Worm (Caenorhabditis elegans) whole organism, late embryonic: ENCODE measurements around the gene adah-1.

Experiments used
- K02D7.2 ChIP-seq: sonication (generic microtip); optimal IDR thresholded peaks from 2 replicates; lab custom pipeline; 2017; ENCODE audit warnings: mild to moderate bottlenecking, missing genetic modification characterization, missing compliant biosample characterization
- K09A11.1 ChIP-seq: sonication (generic microtip); optimal IDR thresholded peaks from 2 replicates; lab custom pipeline; 2017; ENCODE audit warnings: antibody characterized with exemption, mild to moderate bottlenecking, missing genetic modification characterization, missing compliant biosample characterization; ENCODE audit not compliant: insufficient read depth
- T23F11.4 ChIP-seq: fragments of 200-800 bp; sonication (Bioruptor generic); optimal IDR thresholded peaks from 2 replicates; lab custom pipeline; 2018; ENCODE audit warnings: mild to moderate bottlenecking, missing genetic modification characterization, missing compliant biosample characterization
- Y22D7AL.16 ChIP-seq: sonication (generic microtip); optimal IDR thresholded peaks from 2 replicates; lab custom pipeline; 2016; ENCODE audit warnings: missing genetic modification characterization, missing compliant biosample characterization
- ahr-1 ChIP-seq: sonication (generic microtip); optimal IDR thresholded peaks from 2 replicates; lab custom pipeline; 2016; ENCODE audit warnings: missing genetic modification characterization, missing compliant biosample characterization
- ceh-14 ChIP-seq: sonication (generic microtip); optimal IDR thresholded peaks from 2 replicates; lab custom pipeline; 2016; ENCODE audit warnings: missing genotype, missing genetic modification characterization, missing compliant biosample characterization
- ceh-18 ChIP-seq: sonication (generic microtip); optimal IDR thresholded peaks from 2 replicates; lab custom pipeline; 2016; ENCODE audit warnings: missing genetic modification characterization, missing compliant biosample characterization
- ceh-19 ChIP-seq: fragments of 200-800 bp; sonication (Bioruptor generic); optimal IDR thresholded peaks from 2 replicates; lab custom pipeline; 2018; ENCODE audit warnings: mild to moderate bottlenecking, missing genetic modification characterization, missing compliant biosample characterization
- ceh-2 ChIP-seq: sonication (generic microtip); optimal IDR thresholded peaks from 2 replicates; lab custom pipeline; 2016; ENCODE audit warnings: missing genotype, missing genetic modification characterization, missing compliant biosample characterization
- ceh-22 ChIP-seq: sonication (generic microtip); optimal IDR thresholded peaks from 2 replicates; lab custom pipeline; 2017; ENCODE audit warnings: missing biosample characterization, missing genetic modification characterization
- ceh-45 ChIP-seq: fragments of 200-800 bp; sonication (Bioruptor generic); IDR thresholded peaks from 2 replicates; pipeline ENCODE4 v1.3.6; 2022; ENCODE audit warnings: missing genetic modification reagents, missing genetic modification characterization, missing compliant biosample characterization
- ceh-48 ChIP-seq: sonication (generic microtip); optimal IDR thresholded peaks from 2 replicates; lab custom pipeline; 2016; ENCODE audit warnings: missing genetic modification characterization, inconsistent platforms, missing compliant biosample characterization
- ceh-9 ChIP-seq: sonication (generic microtip); optimal IDR thresholded peaks from 2 replicates; lab custom pipeline; 2016; ENCODE audit warnings: mild to moderate bottlenecking, missing genetic modification characterization, inconsistent platforms, missing compliant biosample characterization
- dmd-4 ChIP-seq: sonication (generic microtip); optimal IDR thresholded peaks from 2 replicates; lab custom pipeline; 2016; ENCODE audit warnings: borderline replicate concordance, missing genetic modification characterization, missing compliant biosample characterization
- elt-2 ChIP-seq: sonication (generic microtip); optimal IDR thresholded peaks from 2 replicates; lab custom pipeline; 2016; ENCODE audit warnings: missing genetic modification reagents, missing genetic modification characterization, missing compliant biosample characterization
- fkh-10 ChIP-seq: fragments of 150-350 bp; optimal IDR thresholded peaks from 2 replicates; lab custom pipeline; 2014; ENCODE audit warnings: missing biosample characterization, missing genetic modification reagents, missing genetic modification characterization
- hlh-30 ChIP-seq: sonication (generic microtip); optimal IDR thresholded peaks from 2 replicates; lab custom pipeline; 2017; ENCODE audit warnings: antibody characterized with exemption, missing genetic modification characterization, missing compliant biosample characterization; ENCODE audit not compliant: insufficient read depth
- lin-11 ChIP-seq: fragments of 200-800 bp; sonication (Bioruptor generic); optimal IDR thresholded peaks from 2 replicates; lab custom pipeline; 2018; ENCODE audit warnings: mild to moderate bottlenecking, missing genetic modification characterization, missing compliant biosample characterization
- nfya-1 ChIP-seq: sonication (generic microtip); optimal IDR thresholded peaks from 2 replicates; lab custom pipeline; 2017; ENCODE audit warnings: missing genetic modification characterization, mild to moderate bottlenecking, missing compliant biosample characterization, antibody characterized with exemption, moderate library complexity
- npax-4 ChIP-seq: sonication (generic microtip); optimal IDR thresholded peaks from 2 replicates; lab custom pipeline; 2016; ENCODE audit warnings: missing genetic modification characterization, missing compliant biosample characterization
- odd-2 ChIP-seq: sonication (generic microtip); optimal IDR thresholded peaks from 2 replicates; lab custom pipeline; 2017; ENCODE audit warnings: antibody characterized with exemption, mild to moderate bottlenecking, missing genetic modification characterization, missing compliant biosample characterization
- pat-9 ChIP-seq: fragments of 200-800 bp; sonication (Bioruptor generic); optimal IDR thresholded peaks from 2 replicates; lab custom pipeline; 2018; ENCODE audit warnings: mild to moderate bottlenecking, missing genetic modification characterization, moderate library complexity, missing compliant biosample characterization
- pha-2 ChIP-seq: sonication (generic microtip); optimal IDR thresholded peaks from 2 replicates; lab custom pipeline; 2017; ENCODE audit warnings: mild to moderate bottlenecking, missing genetic modification characterization, missing compliant biosample characterization
- pqm-1 ChIP-seq: sonication (generic microtip); optimal IDR thresholded peaks from 2 replicates; lab custom pipeline; 2016; ENCODE audit warnings: missing genetic modification characterization, missing compliant biosample characterization
- pros-1 ChIP-seq: fragments of 150-350 bp; optimal IDR thresholded peaks from 2 replicates; lab custom pipeline; 2014; ENCODE audit warnings: missing biosample characterization, missing genetic modification reagents, missing genetic modification characterization
- rnt-1 ChIP-seq: sonication (generic microtip); optimal IDR thresholded peaks from 2 replicates; lab custom pipeline; 2016; ENCODE audit warnings: missing genetic modification characterization, missing compliant biosample characterization
- sox-2 ChIP-seq: fragments of 200-800 bp; sonication (Bioruptor generic); IDR thresholded peaks from 2 replicates; pipeline ENCODE4 v1.3.6; 2022; ENCODE audit warnings: missing genetic modification reagents, missing genetic modification characterization, missing compliant biosample characterization
- tbx-2 ChIP-seq: sonication (generic microtip); optimal IDR thresholded peaks from 2 replicates; lab custom pipeline; 2016; ENCODE audit warnings: missing genetic modification characterization, missing compliant biosample characterization
- tbx-7 ChIP-seq: sonication (generic microtip); optimal IDR thresholded peaks from 2 replicates; lab custom pipeline; 2016; ENCODE audit warnings: missing genotype, missing genetic modification characterization, missing compliant biosample characterization
- ttx-3 ChIP-seq: sonication (generic microtip); optimal IDR thresholded peaks from 2 replicates; lab custom pipeline; 2016; ENCODE audit warnings: missing genetic modification reagents, missing genetic modification characterization, missing compliant biosample characterization
- unc-55 ChIP-seq: sonication (generic microtip); optimal IDR thresholded peaks from 2 replicates; lab custom pipeline; 2017; ENCODE audit warnings: missing biosample characterization, missing genetic modification reagents, missing genetic modification characterization
- unc-86 ChIP-seq: sonication (generic microtip); optimal IDR thresholded peaks from 2 replicates; lab custom pipeline; 2016; ENCODE audit warnings: missing genetic modification characterization, missing compliant biosample characterization
- ztf-16 ChIP-seq: sonication (generic microtip); optimal IDR thresholded peaks from 2 replicates; lab custom pipeline; 2017; ENCODE audit warnings: missing genetic modification characterization, missing compliant biosample characterization

adah-1 gene

DNA sequence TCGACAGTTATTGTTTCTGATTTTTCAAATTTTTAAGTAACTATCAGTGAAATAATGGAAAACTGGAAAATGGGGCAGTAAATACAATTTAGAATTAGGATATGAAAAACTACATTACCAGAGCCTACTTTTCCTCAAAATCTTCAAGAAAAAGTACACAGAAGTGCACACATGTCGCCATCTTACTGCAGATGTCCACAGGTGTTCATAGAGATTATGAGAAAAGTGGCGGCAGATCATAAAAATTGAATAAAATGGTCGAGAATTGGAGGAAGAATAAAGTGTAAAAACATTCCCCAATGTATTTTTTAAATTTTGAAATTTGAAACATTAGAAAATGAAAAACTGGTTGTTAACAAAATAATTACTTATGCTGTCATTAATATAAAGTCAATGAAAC, 26.1 kb upstream of the adah-1 start:
- no peak for TF ChIP-seq ztf-16 (tag; lab: Kevin White, UChicago)
- TF ChIP-seq pqm-1 (tag; lab: Kevin White, UChicago): no peak
- TF ChIP-seq fkh-10 (GFP tag; lab: Kevin White, UChicago): no peak
- TF ChIP-seq ceh-22 (tag; lab: Kevin White, UChicago): no peak
- TF ChIP-seq pat-9 (tag; lab: Kevin White, UChicago): no peak
- TF ChIP-seq ceh-9 (tag; lab: Kevin White, UChicago): no peak
- TF ChIP-seq unc-86: no peak
- TF ChIP-seq odd-2 (tag; lab: Kevin White, UChicago): no peak
- TF ChIP-seq ceh-14 (tag; lab: Kevin White, UChicago): no peak
- no peak for TF ChIP-seq dmd-4 (tag; lab: Kevin White, UChicago)
- TF ChIP-seq pros-1: no peak
- no peak for TF ChIP-seq ceh-2 (tag; lab: Kevin White, UChicago)
- TF ChIP-seq tbx-2: no peak
- no peak for TF ChIP-seq Y22D7AL.16 (tag; lab: Kevin White, UChicago)

DNA sequence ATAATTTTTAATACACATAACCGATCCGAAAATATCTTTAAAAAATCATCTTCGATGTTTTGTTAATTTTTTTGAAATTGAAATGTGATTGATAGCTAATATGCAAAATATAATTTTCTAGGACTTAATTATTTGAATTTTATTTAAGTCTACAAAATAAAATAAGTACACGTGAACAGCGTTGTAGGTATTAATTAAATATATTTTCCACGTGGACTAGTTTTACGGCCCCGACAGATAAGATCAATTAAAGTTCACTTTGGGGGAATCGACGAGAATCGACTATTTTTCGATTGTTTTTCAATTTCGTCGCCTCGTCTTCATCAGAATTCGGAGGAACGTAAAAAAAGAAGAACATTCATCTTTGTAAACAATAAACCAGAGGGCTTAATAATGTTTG, 24.8 kb upstream of the adah-1 start, which contains the start of gene C25A8.5:
Gene C25A8.5, plus strand, starts transcription at position 301 of the 400 bp plus-strand sequence.
- TF ChIP-seq ceh-48 (tag; lab: Kevin White, UChicago) (no peak), tbx-7 (tag; lab: Kevin White, UChicago) (no peak), hlh-30 (tag; lab: Kevin White, UChicago) (no peak), pha-2 (tag; lab: Kevin White, UChicago) (no peak), pat-9 (tag; lab: Kevin White, UChicago) (no peak), ceh-45 (GFP tag; lab: Robert Waterston, UW) (no peak), fkh-10 (GFP tag; lab: Kevin White, UChicago) (no peak)

DNA sequence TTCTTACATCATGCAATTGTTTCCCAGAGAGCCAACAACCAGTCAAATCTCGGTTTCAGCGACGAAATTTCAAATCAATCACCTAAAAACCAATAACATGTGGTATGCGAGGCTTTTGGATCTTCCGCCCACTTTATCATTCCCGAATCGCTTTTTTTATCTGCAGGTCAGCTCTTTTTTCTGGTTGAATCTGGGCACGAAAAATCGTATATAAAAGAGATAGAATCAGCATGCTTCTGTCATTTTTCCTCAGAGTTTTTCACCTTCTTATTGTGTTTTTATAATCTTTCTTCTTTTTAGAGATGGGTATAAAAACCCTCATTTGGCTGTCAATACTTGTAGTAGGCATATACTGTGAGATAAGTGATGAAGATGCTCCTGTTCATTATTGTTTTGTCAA, 20.7 kb upstream of the adah-1 start, which contains the start of gene cht-3:
Gene cht-3, plus strand, starts transcription at position 301 of the 400 bp plus-strand sequence.
- no peak for TF ChIP-seq ztf-16 (tag; lab: Kevin White, UChicago)
- no peak for TF ChIP-seq Y22D7AL.16 (tag; lab: Kevin White, UChicago)
- no peak for TF ChIP-seq elt-2 (tag; lab: Kevin White, UChicago)
- TF ChIP-seq ceh-19: no peak
- no peak for TF ChIP-seq nfya-1 (tag; lab: Kevin White, UChicago)
- TF ChIP-seq pros-1: no peak
- TF ChIP-seq K02D7.2 (tag; lab: Kevin White, UChicago): no peak
- TF ChIP-seq sox-2: no peak
- TF ChIP-seq rnt-1 (tag; lab: Kevin White, UChicago): no peak
- TF ChIP-seq lin-11 (tag; lab: Kevin White, UChicago): no peak
- TF ChIP-seq dmd-4 (tag; lab: Kevin White, UChicago): no peak
- no peak for TF ChIP-seq ceh-22 (tag; lab: Kevin White, UChicago)

DNA sequence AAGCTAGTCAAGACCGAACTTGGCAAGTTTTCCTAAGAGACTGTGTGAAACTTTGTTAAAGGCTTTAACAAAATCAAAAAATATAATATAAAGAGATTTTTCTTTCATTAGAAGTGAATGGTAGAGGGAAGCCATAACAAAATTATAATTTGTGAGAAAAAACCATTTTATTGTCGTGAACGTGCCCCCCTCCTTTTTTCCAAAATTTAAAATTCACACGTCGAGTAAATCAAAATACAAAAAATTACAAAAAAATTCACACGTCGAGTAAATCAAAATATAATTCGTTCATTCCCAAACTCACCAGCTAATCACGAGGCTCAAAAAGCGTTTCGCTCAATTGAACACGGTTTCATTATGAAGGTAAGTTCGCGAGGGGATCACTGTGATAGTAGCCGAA, 14.5 kb upstream of the adah-1 start, which contains the start of gene C25A8.2:
Gene C25A8.2, plus strand, starts transcription at position 301 of the 400 bp plus-strand sequence.
- TF ChIP-seq ceh-9 (tag; lab: Kevin White, UChicago) (no peak), K09A11.1 (tag; lab: Kevin White, UChicago) (no peak), unc-55 (GFP tag; lab: Kevin White, UChicago) (no peak), ceh-2 (tag; lab: Kevin White, UChicago) (no peak), ceh-18 (tag; lab: Kevin White, UChicago) (no peak), ahr-1 (tag; lab: Kevin White, UChicago) (no peak), T23F11.4 (GFP tag; lab: Kevin White, UChicago) (no peak), pat-9 (tag; lab: Kevin White, UChicago) (no peak), K02D7.2 (tag; lab: Kevin White, UChicago) (no peak), npax-4 (no peak), odd-2 (tag; lab: Kevin White, UChicago) (no peak), ttx-3 (tag; lab: Kevin White, UChicago) (no peak), dmd-4 (tag; lab: Kevin White, UChicago) (no peak)
